Worm (Caenorhabditis elegans) whole organism, late embryonic: ENCODE measurements around the gene rabx-5.
A peak's percentile ranks its signal among the peaks of the same experiment; 100 is the strongest.

Source experiments
- C08G9.2 ChIP-seq: sonication (generic microtip); optimal IDR thresholded peaks from 2 replicates; lab custom pipeline; 2016; ENCODE audit warnings: mild to moderate bottlenecking, missing genetic modification characterization, moderate library complexity, missing compliant biosample characterization
- K02D7.2 ChIP-seq: sonication (generic microtip); optimal IDR thresholded peaks from 2 replicates; lab custom pipeline; 2017; ENCODE audit warnings: mild to moderate bottlenecking, missing genetic modification characterization, missing compliant biosample characterization
- K09A11.1 ChIP-seq: sonication (generic microtip); optimal IDR thresholded peaks from 2 replicates; lab custom pipeline; 2017; ENCODE audit warnings: antibody characterized with exemption, mild to moderate bottlenecking, missing genetic modification characterization, missing compliant biosample characterization; ENCODE audit not compliant: insufficient read depth
- T23F11.4 ChIP-seq: fragments of 200-800 bp; sonication (Bioruptor generic); optimal IDR thresholded peaks from 2 replicates; lab custom pipeline; 2018; ENCODE audit warnings: mild to moderate bottlenecking, missing genetic modification characterization, missing compliant biosample characterization
- Y22D7AL.16 ChIP-seq: sonication (generic microtip); optimal IDR thresholded peaks from 2 replicates; lab custom pipeline; 2016; ENCODE audit warnings: missing genetic modification characterization, missing compliant biosample characterization
- ama-1 ChIP-seq: fragments of 150-350 bp; optimal IDR thresholded peaks from 2 replicates; lab custom pipeline; 2014
- ceh-14 ChIP-seq: sonication (generic microtip); optimal IDR thresholded peaks from 2 replicates; lab custom pipeline; 2016; ENCODE audit warnings: missing genotype, missing genetic modification characterization, missing compliant biosample characterization
- ceh-18 ChIP-seq: sonication (generic microtip); optimal IDR thresholded peaks from 2 replicates; lab custom pipeline; 2016; ENCODE audit warnings: missing genetic modification characterization, missing compliant biosample characterization
- ceh-19 ChIP-seq: fragments of 200-800 bp; sonication (Bioruptor generic); optimal IDR thresholded peaks from 2 replicates; lab custom pipeline; 2018; ENCODE audit warnings: mild to moderate bottlenecking, missing genetic modification characterization, missing compliant biosample characterization
- ceh-2 ChIP-seq: sonication (generic microtip); optimal IDR thresholded peaks from 2 replicates; lab custom pipeline; 2016; ENCODE audit warnings: missing genotype, missing genetic modification characterization, missing compliant biosample characterization
- ceh-30 ChIP-seq: fragments of 150-350 bp; optimal IDR thresholded peaks from 2 replicates; lab custom pipeline; 2014; ENCODE audit warnings: missing biosample characterization, missing genetic modification characterization
- ceh-31 ChIP-seq: sonication (generic microtip); optimal IDR thresholded peaks from 2 replicates; lab custom pipeline; 2016; ENCODE audit warnings: missing genetic modification characterization, missing compliant biosample characterization
- ceh-45 ChIP-seq: fragments of 200-800 bp; sonication (Bioruptor generic); IDR thresholded peaks from 2 replicates; pipeline ENCODE4 v1.3.6; 2022; ENCODE audit warnings: missing genetic modification reagents, missing genetic modification characterization, missing compliant biosample characterization
- ceh-6 ChIP-seq: fragments of 200-800 bp; sonication (Bioruptor generic); optimal IDR thresholded peaks from 2 replicates; lab custom pipeline; 2018; ENCODE audit warnings: mild to moderate bottlenecking, missing genetic modification characterization, missing compliant biosample characterization
- ceh-9 ChIP-seq: sonication (generic microtip); optimal IDR thresholded peaks from 2 replicates; lab custom pipeline; 2016; ENCODE audit warnings: mild to moderate bottlenecking, missing genetic modification characterization, inconsistent platforms, missing compliant biosample characterization
- che-1 ChIP-seq: sonication (generic microtip); optimal IDR thresholded peaks from 2 replicates; lab custom pipeline; 2016; ENCODE audit warnings: mild to moderate bottlenecking, missing genetic modification characterization, missing compliant biosample characterization
- elt-2 ChIP-seq: sonication (generic microtip); optimal IDR thresholded peaks from 2 replicates; lab custom pipeline; 2016; ENCODE audit warnings: missing genetic modification reagents, missing genetic modification characterization, missing compliant biosample characterization
- elt-4 ChIP-seq: sonication (generic microtip); optimal IDR thresholded peaks from 2 replicates; lab custom pipeline; 2016; ENCODE audit warnings: missing genetic modification characterization, missing compliant biosample characterization
- eyg-1 ChIP-seq: sonication (generic microtip); optimal IDR thresholded peaks from 2 replicates; lab custom pipeline; 2016; ENCODE audit warnings: missing genotype, missing genetic modification characterization, missing compliant biosample characterization
- fkh-6 ChIP-seq: sonication (generic microtip); optimal IDR thresholded peaks from 2 replicates; lab custom pipeline; 2016; ENCODE audit warnings: missing genetic modification characterization, missing compliant biosample characterization
- gmeb-2 ChIP-seq: sonication (generic microtip); optimal IDR thresholded peaks from 2 replicates; lab custom pipeline; 2016; ENCODE audit warnings: missing genetic modification characterization, inconsistent platforms, missing compliant biosample characterization
- hlh-30 ChIP-seq: sonication (generic microtip); optimal IDR thresholded peaks from 2 replicates; lab custom pipeline; 2017; ENCODE audit warnings: antibody characterized with exemption, missing genetic modification characterization, missing compliant biosample characterization; ENCODE audit not compliant: insufficient read depth
- hlh-8 ChIP-seq: sonication (generic microtip); optimal IDR thresholded peaks from 2 replicates; lab custom pipeline; 2016; ENCODE audit warnings: missing genotype, missing genetic modification characterization, missing compliant biosample characterization
- lim-6 ChIP-seq: sonication (generic microtip); optimal IDR thresholded peaks from 2 replicates; lab custom pipeline; 2016; ENCODE audit warnings: missing genetic modification characterization, missing compliant biosample characterization
- madf-2 ChIP-seq: sonication (generic microtip); optimal IDR thresholded peaks from 2 replicates; lab custom pipeline; 2017; ENCODE audit warnings: missing genetic modification characterization, missing compliant biosample characterization
- mec-3 ChIP-seq: sonication (generic microtip); optimal IDR thresholded peaks from 2 replicates; lab custom pipeline; 2016; ENCODE audit warnings: borderline replicate concordance, missing genetic modification characterization, missing compliant biosample characterization
- nfya-1 ChIP-seq: sonication (generic microtip); optimal IDR thresholded peaks from 2 replicates; lab custom pipeline; 2017; ENCODE audit warnings: missing genetic modification characterization, mild to moderate bottlenecking, missing compliant biosample characterization, antibody characterized with exemption, moderate library complexity
- nhr-11 ChIP-seq: fragments of 150-350 bp; optimal IDR thresholded peaks from 2 replicates; lab custom pipeline; 2014; ENCODE audit warnings: missing biosample characterization, missing genetic modification characterization
- nhr-232 ChIP-seq: sonication (generic microtip); optimal IDR thresholded peaks from 2 replicates; lab custom pipeline; 2016; ENCODE audit warnings: missing genetic modification characterization, missing compliant biosample characterization
- npax-4 ChIP-seq: sonication (generic microtip); optimal IDR thresholded peaks from 2 replicates; lab custom pipeline; 2016; ENCODE audit warnings: missing genetic modification characterization, missing compliant biosample characterization
- pag-3 ChIP-seq: sonication (generic microtip); optimal IDR thresholded peaks from 2 replicates; lab custom pipeline; 2016; ENCODE audit warnings: missing compliant biosample characterization, missing genetic modification characterization, borderline replicate concordance
- pat-9 ChIP-seq: fragments of 200-800 bp; sonication (Bioruptor generic); optimal IDR thresholded peaks from 2 replicates; lab custom pipeline; 2018; ENCODE audit warnings: mild to moderate bottlenecking, missing genetic modification characterization, moderate library complexity, missing compliant biosample characterization
- pha-2 ChIP-seq: sonication (generic microtip); optimal IDR thresholded peaks from 2 replicates; lab custom pipeline; 2017; ENCODE audit warnings: mild to moderate bottlenecking, missing genetic modification characterization, missing compliant biosample characterization
- pha-4 ChIP-seq: fragments of 150-350 bp; optimal IDR thresholded peaks from 2 replicates; lab custom pipeline; 2018; ENCODE audit warnings: missing biosample characterization, missing genetic modification reagents, missing genetic modification characterization
- pqm-1 ChIP-seq: sonication (generic microtip); optimal IDR thresholded peaks from 2 replicates; lab custom pipeline; 2016; ENCODE audit warnings: missing genetic modification characterization, missing compliant biosample characterization
- pros-1 ChIP-seq: fragments of 150-350 bp; optimal IDR thresholded peaks from 2 replicates; lab custom pipeline; 2014; ENCODE audit warnings: missing biosample characterization, missing genetic modification reagents, missing genetic modification characterization
- sox-2 ChIP-seq: fragments of 200-800 bp; sonication (Bioruptor generic); IDR thresholded peaks from 2 replicates; pipeline ENCODE4 v1.3.6; 2022; ENCODE audit warnings: missing genetic modification reagents, missing genetic modification characterization, missing compliant biosample characterization
- sox-4 ChIP-seq: sonication (generic microtip); optimal IDR thresholded peaks from 2 replicates; lab custom pipeline; 2017; ENCODE audit warnings: mild to moderate bottlenecking, missing genetic modification characterization, inconsistent platforms, missing compliant biosample characterization
- tbx-2 ChIP-seq: sonication (generic microtip); optimal IDR thresholded peaks from 2 replicates; lab custom pipeline; 2016; ENCODE audit warnings: missing genetic modification characterization, missing compliant biosample characterization
- unc-3 ChIP-seq, 2 experiments: fragments of 200-800 bp in 1 of 2; sonication (Bioruptor generic) in 1 of 2; sonication (generic microtip) in 1 of 2; conservative IDR thresholded peaks in 1 of 2; optimal IDR thresholded peaks in 1 of 2; 2 replicates each; pipeline versions ENCODE4 v1.3.6 to Lab custom; 2016 to 2022; ENCODE audit warnings: missing compliant biosample characterization in 2 of 2, missing genetic modification characterization in 2 of 2, missing genetic modification reagents in 1 of 2
- zip-5 ChIP-seq: sonication (generic microtip); optimal IDR thresholded peaks from 2 replicates; lab custom pipeline; 2016; ENCODE audit warnings: missing genetic modification characterization, missing compliant biosample characterization
- ztf-16 ChIP-seq: sonication (generic microtip); optimal IDR thresholded peaks from 2 replicates; lab custom pipeline; 2017; ENCODE audit warnings: missing genetic modification characterization, missing compliant biosample characterization

The rabx-5 gene

DNA sequence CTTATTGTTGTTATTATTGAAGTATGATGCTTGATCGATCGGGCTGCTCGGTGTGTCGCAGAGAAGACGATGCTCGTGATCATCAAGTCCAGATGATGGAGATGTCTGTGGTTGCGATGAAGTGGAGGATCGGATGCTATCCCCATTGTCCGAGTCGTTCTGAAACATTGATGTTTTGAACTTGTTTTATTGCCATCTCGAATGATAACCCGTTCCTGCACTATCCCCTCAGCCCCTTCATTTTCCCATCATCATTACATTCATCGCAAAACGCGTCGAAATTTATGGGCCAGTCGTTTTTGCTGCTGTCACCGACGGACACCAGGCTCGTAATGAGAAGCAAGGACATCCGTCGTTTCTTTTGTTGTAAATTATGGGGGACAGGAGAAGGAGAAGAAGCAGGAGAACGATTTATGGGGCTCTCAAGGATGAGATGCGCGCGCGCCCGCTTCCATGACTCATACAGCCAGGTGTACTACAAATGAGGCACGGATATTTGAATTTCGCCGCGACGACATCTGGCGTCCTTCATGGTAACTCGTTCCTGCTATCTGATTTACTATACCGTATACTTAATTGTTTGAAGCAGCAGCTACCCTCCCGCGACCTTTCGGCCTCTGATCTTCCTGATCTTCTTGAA is 26.8 kb downstream of the rabx-5 start:
- TF ChIP-seq sox-2 (no peak), fkh-6 (no peak), pros-1 (tag; lab: Kevin White, UChicago) (no peak), lim-6 (tag; lab: Kevin White, UChicago) (no peak), ceh-18 (tag; lab: Kevin White, UChicago) (no peak)

DNA sequence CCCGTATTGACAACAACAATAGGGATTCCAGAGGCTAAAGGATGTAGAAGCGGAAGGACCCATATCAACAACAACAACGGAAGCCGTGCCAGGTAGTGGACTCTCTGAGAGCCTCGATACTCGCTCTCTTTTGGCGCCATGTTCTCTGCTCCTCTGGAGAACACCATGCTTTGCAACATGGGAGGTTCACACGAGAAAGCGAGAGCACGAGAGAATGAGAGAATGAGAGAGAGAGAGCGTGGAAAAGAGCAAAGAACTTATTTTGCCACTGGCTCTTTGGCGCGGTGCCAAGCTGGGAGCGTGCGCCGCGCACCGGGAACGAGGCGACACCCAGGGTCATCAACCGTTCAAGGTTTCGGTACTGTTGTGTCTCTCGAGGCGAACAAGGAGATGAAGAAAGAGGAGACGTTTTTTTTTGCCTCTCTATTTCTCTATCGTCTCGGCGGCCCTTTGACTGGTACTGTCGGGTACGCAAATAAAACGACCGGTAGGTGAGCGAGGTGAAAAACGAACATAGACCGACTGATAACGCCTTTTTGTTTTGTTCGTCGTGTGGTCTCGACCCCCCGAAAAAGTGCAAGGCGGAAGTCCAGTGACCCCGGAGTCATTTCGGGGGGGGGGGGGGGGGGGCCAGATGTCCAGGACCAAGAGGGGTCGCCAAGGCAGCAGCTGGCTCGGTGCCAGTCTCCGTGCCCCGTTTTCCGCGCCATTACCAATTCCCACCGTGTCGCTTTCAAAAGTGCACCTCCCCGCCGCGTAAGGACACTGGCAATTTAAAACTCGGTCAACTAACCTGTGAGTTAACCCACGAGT is 27.6 kb downstream of the rabx-5 start, which contains the start of gene Y39A1A.10:
Gene Y39A1A.10, plus strand, starts transcription at position 139 of the 813 bp plus-strand sequence.
- TF ChIP-seq gmeb-2 (tag; lab: Kevin White, UChicago), result no peak
- no peak for TF ChIP-seq ceh-14 (tag; lab: Kevin White, UChicago)
- TF ChIP-seq pat-9 (tag; lab: Kevin White, UChicago), result no peak
- peak; percentile 0 for TF ChIP-seq tbx-2 (tag; lab: Kevin White, UChicago)
- TF ChIP-seq madf-2, result no peak
- TF ChIP-seq ceh-45, result no peak

DNA sequence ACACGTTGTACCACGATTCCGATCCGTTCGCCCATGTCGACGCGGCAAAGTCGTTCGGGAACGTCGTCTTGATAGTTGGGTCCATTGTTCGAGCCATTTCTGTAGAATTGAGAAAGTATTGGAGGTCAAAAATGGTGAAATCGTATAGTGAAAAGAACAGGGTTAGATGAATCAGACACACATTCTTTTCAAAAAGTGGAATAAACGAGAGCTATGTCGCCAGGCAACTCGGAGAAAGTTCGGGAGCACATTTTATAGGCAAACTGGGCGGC is 28.2 kb downstream of the rabx-5 start, which contains the start of gene Y39A1A.9:
Gene Y39A1A.9, minus strand, starts transcription at position 99 of the 272 bp plus-strand sequence.
- TF ChIP-seq ceh-14 (tag; lab: Kevin White, UChicago) (no peak), nhr-232 (tag; lab: Kevin White, UChicago) (no peak), npax-4 (tag; lab: Kevin White, UChicago) (no peak), lim-6 (tag; lab: Kevin White, UChicago) (no peak), ceh-6 (no peak), K09A11.1 (tag; lab: Kevin White, UChicago) (no peak), sox-4 (no peak), K02D7.2 (tag; lab: Kevin White, UChicago) (no peak), nfya-1 (no peak), pha-4 (tag; lab: Kevin White, UChicago) (no peak), fkh-6 (no peak), elt-2 (tag; lab: Kevin White, UChicago) (no peak)

DNA sequence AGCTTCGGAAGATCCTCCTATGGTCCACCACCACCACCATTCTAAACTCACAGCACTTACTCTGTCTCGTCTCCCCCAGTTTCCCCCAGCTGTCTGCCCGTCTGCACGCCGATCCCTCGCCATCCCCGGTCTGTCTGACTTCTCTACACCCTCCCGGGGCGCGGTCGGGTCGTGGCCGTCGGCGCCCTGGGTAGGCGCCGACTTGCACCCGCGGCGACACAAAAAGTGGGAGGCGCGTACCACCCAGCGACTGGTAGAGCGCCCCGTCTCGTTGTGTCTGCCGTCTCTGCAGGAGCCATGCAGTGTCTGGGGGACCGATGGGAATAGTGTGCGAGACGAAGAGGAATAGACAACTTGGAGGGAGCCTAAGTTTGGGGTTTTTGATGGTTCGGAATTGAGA is 28.9 kb downstream of the rabx-5 start:
- TF ChIP-seq ztf-16 (no peak), C08G9.2 (tag; lab: Kevin White, UChicago) (peak; percentile 9), ceh-2 (peak; percentile 27), fkh-6 (no peak), pha-4 (tag; lab: Kevin White, UChicago) (no peak), ceh-9 (tag; lab: Kevin White, UChicago) (no peak), pha-2 (no peak), hlh-30 (no peak), gmeb-2 (tag; lab: Kevin White, UChicago) (peak; percentile 15), che-1 (tag; lab: Kevin White, UChicago) (no peak), hlh-8 (tag; lab: Kevin White, UChicago) (no peak), madf-2 (no peak), zip-5 (tag; lab: Kevin White, UChicago) (no peak), tbx-2 (tag; lab: Kevin White, UChicago) (peak; percentile 86), pqm-1 (tag; lab: Kevin White, UChicago) (peak; percentile 62), mec-3 (tag; lab: Kevin White, UChicago) (no peak), K02D7.2 (tag; lab: Kevin White, UChicago) (no peak), unc-3 (GFP tag; conservative IDR thresholded peaks at IDR 0.05; lab: Robert Waterston, UW) (peak; percentile 10; the same call in 1 of the 2 replicates), unc-3 (tag; optimal IDR thresholded peaks at IDR 0.05; lab: Kevin White, UChicago) (no peak), Y22D7AL.16 (tag; lab: Kevin White, UChicago) (no peak), sox-4 (peak; percentile 42), eyg-1 (tag; lab: Kevin White, UChicago) (no peak), ama-1 (lab: Kevin White, UChicago) (no peak), K09A11.1 (tag; lab: Kevin White, UChicago) (peak; percentile 86), T23F11.4 (GFP tag; lab: Kevin White, UChicago) (no peak), ceh-19 (GFP tag; lab: Kevin White, UChicago) (no peak), lim-6 (tag; lab: Kevin White, UChicago) (peak; percentile 23), ceh-14 (tag; lab: Kevin White, UChicago) (peak; percentile 70), ceh-30 (tag; lab: Kevin White, UChicago) (no peak), pag-3 (tag; lab: Kevin White, UChicago) (no peak), nhr-11 (tag; lab: Kevin White, UChicago) (no peak), nhr-232 (tag; lab: Kevin White, UChicago) (no peak), ceh-31 (tag; lab: Kevin White, UChicago) (peak; percentile 87), elt-4 (tag; lab: Kevin White, UChicago) (no peak)
